Fruit fly (Drosophila melanogaster): ENCODE results near the gene CG18135.

DNA sequence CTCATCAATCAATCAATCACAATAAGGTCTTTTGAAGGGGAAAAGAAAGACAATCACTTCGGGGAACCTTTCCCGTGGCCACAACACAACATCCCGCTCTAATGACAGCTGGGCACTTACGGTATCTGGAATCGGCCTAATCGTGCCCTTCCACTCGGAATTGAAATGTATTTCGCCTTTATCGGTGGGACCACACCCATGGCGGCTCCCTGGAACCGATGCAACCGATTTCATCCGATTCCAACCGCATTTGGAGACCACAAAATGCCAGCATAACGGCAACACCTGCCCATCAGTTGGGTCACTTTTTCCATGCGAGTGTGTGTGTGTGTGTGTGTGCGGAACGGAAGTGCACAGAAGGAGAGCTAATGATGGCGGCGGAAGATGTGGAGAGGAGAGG, 34.6 kb upstream of the CG18135 start:
- TF ChIP-seq CG8478 (optimal IDR thresholded peaks at IDR 0.05) = no peak
- no peak for TF ChIP-seq CTCF (optimal IDR thresholded peaks at IDR 0.05)

Data from S2 (cell line).